Worm (Caenorhabditis elegans) whole organism, young adult: ENCODE results near the gene T05H4.3.

Experiments
- C06A6.2 ChIP-seq: fragments of 200-800 bp; sonication (Bioruptor generic); conservative IDR thresholded peaks from 2 replicates; pipeline ENCODE4 v1.3.6; 2022; ENCODE audit warnings: missing genetic modification characterization, missing compliant biosample characterization
- lag-1 ChIP-seq: fragments of 200-800 bp; sonication (Bioruptor generic); IDR thresholded peaks from 2 replicates; pipeline ENCODE4 v1.3.6; 2022; ENCODE audit warnings: missing genetic modification reagents, missing genetic modification characterization, missing compliant biosample characterization
- lin-54 ChIP-seq: fragments of 200-800 bp; sonication (Bioruptor generic); optimal IDR thresholded peaks from 2 replicates; lab custom pipeline; 2018; ENCODE audit warnings: mild to moderate bottlenecking, missing genetic modification characterization, missing compliant biosample characterization
- nfya-1 ChIP-seq: sonication (generic microtip); optimal IDR thresholded peaks from 2 replicates; lab custom pipeline; 2017; ENCODE audit warnings: antibody characterized with exemption, missing compliant biosample characterization, missing genetic modification characterization, borderline replicate concordance; ENCODE audit not compliant: insufficient read depth
- pha-4 ChIP-seq: fragments of 150-350 bp; sonication (generic microtip); optimal IDR thresholded peaks from 2 replicates; lab custom pipeline; 2014; ENCODE audit warnings: missing biosample characterization, missing genetic modification reagents, missing genetic modification characterization
- repo-1 ChIP-seq: sonication (generic microtip); optimal IDR thresholded peaks from 2 replicates; lab custom pipeline; 2017; ENCODE audit warnings: mild to moderate bottlenecking, missing genetic modification characterization, missing compliant biosample characterization
- snpc-4 ChIP-seq, 5 experiments: fragments of 150-350 bp in 1 of 5; sonication (generic microtip) in 4 of 5; optimal IDR thresholded peaks; 2 replicates each; lab custom pipeline; 2014 to 2018; ENCODE audit warnings: missing genetic modification characterization in 5 of 5, missing biosample characterization in 3 of 5, antibody characterized with exemption in 2 of 5, mild to moderate bottlenecking in 2 of 5, missing compliant biosample characterization in 2 of 5, missing genotype in 2 of 5, moderate library complexity in 2 of 5, missing genetic modification reagents in 1 of 5
- zfh-2 ChIP-seq: fragments of 200-800 bp; sonication (Bioruptor generic); conservative IDR thresholded peaks from 2 replicates; pipeline ENCODE4 v1.3.6; 2022; ENCODE audit warnings: missing genetic modification reagents, missing genetic modification characterization, missing compliant biosample characterization

- TF ChIP-seq pha-4 (tag; lab: Kevin White, UChicago) (no peak), zfh-2 (GFP tag; lab: Robert Waterston, UW) (no peak), nfya-1 (tag; lab: Kevin White, UChicago) (no peak), lag-1 (GFP tag; lab: Robert Waterston, UW) (0 out of 2 replicates have a peak, but pooled peaks have one; percentile 34), C06A6.2 (GFP tag; lab: Robert Waterston, UW) (no peak), snpc-4 (GFP tag; optimal IDR thresholded peaks at IDR 0.05; lab: Kevin White, UChicago) (no peak), snpc-4 (tag; optimal IDR thresholded peaks at IDR 0.05; lab: Kevin White, UChicago) (no peak), lin-54 (GFP tag; lab: Kevin White, UChicago) (no peak), repo-1 (tag; lab: Kevin White, UChicago) (no peak)
Observed at ce11 chrV:6425927-6426326, 16.2 kb upstream of the T05H4.3 start, which contains the start of gene T05H4.11.
